Fruit fly (Drosophila melanogaster) whole organism, pupa: ENCODE measurements around the gene Burs.

Experiments used
- CG12605 ChIP-seq: fragments of 200-800 bp; sonication (Bioruptor generic); IDR thresholded peaks from 2 replicates; pipeline ENCODE4 v1.3.6; 2022; ENCODE audit warnings: missing biosample characterization, missing genetic modification characterization
- CG14655 ChIP-seq: fragments of 200-800 bp; sonication (Bioruptor generic); optimal IDR thresholded peaks from 3 replicates; lab custom pipeline; 2017; ENCODE audit warnings: mild to moderate bottlenecking, missing biosample characterization, missing genetic modification reagents, missing genetic modification characterization
- CG17806 ChIP-seq: fragments of 200-800 bp; sonication (Bioruptor generic); optimal IDR thresholded peaks from 2 replicates; lab custom pipeline; 2018; ENCODE audit warnings: missing biosample characterization, mild to moderate bottlenecking, missing genetic modification characterization, moderate library complexity
- CG32121 ChIP-seq: fragments of 200-800 bp; sonication (Bioruptor generic); IDR thresholded peaks from 2 replicates; pipeline ENCODE4 v1.3.6; 2022; ENCODE audit warnings: missing biosample characterization, missing genetic modification characterization
- CG4496 ChIP-seq: fragments of 200-800 bp; sonication (Bioruptor generic); IDR thresholded peaks from 3 replicates; pipeline ENCODE4 v1.3.6; 2022; ENCODE audit warnings: missing biosample characterization, missing genetic modification characterization
- CG8159 ChIP-seq: fragments of 200-800 bp; sonication (Bioruptor generic); optimal IDR thresholded peaks from 3 replicates; lab custom pipeline; 2018; ENCODE audit warnings: missing biosample characterization, mild to moderate bottlenecking, missing genetic modification characterization, moderate library complexity
- CG9948 ChIP-seq: fragments of 200-800 bp; sonication (Bioruptor generic); optimal IDR thresholded peaks from 2 replicates; lab custom pipeline; 2018; ENCODE audit warnings: missing biosample characterization, mild to moderate bottlenecking, missing genetic modification characterization, moderate library complexity
- D1 ChIP-seq: fragments of 200-800 bp; sonication (Bioruptor generic); optimal IDR thresholded peaks from 2 replicates; lab custom pipeline; 2018; ENCODE audit warnings: missing biosample characterization, mild to moderate bottlenecking, missing genetic modification characterization, moderate library complexity
- EcR ChIP-seq: fragments of 200-800 bp; sonication (Bioruptor generic); optimal IDR thresholded peaks from 3 replicates; lab custom pipeline; 2019; ENCODE audit warnings: missing biosample characterization, missing genetic modification characterization, mild to moderate bottlenecking, moderate library complexity, missing genetic modification reagents
- Ets98B ChIP-seq: fragments of 200-800 bp; sonication (Bioruptor generic); IDR thresholded peaks from 2 replicates; pipeline ENCODE4 v1.3.6; 2022; ENCODE audit warnings: missing biosample characterization, missing genetic modification characterization
- Pif1A ChIP-seq: fragments of 200-800 bp; sonication (Bioruptor generic); optimal IDR thresholded peaks from 3 replicates; lab custom pipeline; 2016; ENCODE audit warnings: missing biosample characterization, missing genetic modification characterization
- Snoo ChIP-seq: fragments of 200-800 bp; sonication (Bioruptor generic); optimal IDR thresholded peaks from 3 replicates; lab custom pipeline; 2017; ENCODE audit warnings: missing biosample characterization, mild to moderate bottlenecking, missing genetic modification characterization, inconsistent platforms
- fd96Ca ChIP-seq: fragments of 200-800 bp; sonication (Bioruptor generic); IDR thresholded peaks from 3 replicates; pipeline ENCODE4 v1.3.6; 2022; ENCODE audit warnings: missing biosample characterization, missing genetic modification characterization
- rn ChIP-seq: fragments of 200-800 bp; sonication (Bioruptor generic); IDR thresholded peaks from 2 replicates; pipeline ENCODE4 v1.3.6; 2022; ENCODE audit warnings: missing biosample characterization, missing genetic modification characterization

DNA sequence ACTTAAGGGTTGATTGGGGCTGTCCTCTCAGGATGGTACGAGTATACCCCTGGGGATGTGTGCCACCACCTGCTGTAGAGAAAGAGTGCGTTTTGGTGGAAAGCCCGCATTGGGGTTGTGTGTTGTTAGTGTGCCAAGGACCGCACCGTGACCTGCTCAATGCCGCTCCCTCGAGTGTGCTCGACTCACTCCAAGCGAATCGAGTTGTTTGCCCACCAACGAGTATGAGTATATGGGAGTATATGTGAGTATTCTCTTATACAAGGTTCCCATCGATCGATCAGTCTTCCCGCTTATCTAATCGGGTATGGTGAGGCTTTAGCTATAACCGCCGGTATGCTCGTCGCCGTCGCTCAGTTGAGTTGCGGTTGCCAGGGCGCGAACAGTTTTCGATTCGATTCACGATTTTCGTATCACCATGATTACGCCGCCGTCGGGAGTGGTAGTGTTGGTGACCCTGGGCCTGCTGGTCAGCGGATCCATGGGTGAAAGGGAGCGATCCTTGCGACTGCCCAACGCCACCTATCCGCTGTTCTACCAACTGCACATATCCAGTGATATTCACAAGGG lies 29.5 kb upstream of the Burs start, which contains the start of gene CG5849:
- TF ChIP-seq CG4496 (GFP tag; lab: Robert Waterston, UW) (no peak), rn (GFP tag; lab: Robert Waterston, UW) (no peak), CG12605 (GFP tag; lab: Robert Waterston, UW) (no peak), Pif1A (no peak), CG9948 (tag; lab: Kevin White, UChicago) (no peak), Ets98B (GFP tag; lab: Robert Waterston, UW) (no peak), Snoo (tag; lab: Kevin White, UChicago) (no peak), fd96Ca (GFP tag; lab: Robert Waterston, UW) (no peak), CG17806 (tag; lab: Kevin White, UChicago) (no peak), CG8159 (no peak), CG32121 (GFP tag; lab: Robert Waterston, UW) (no peak), CG14655 (GFP tag; lab: Kevin White, UChicago) (no peak), D1 (tag; lab: Kevin White, UChicago) (no peak), EcR (GFP tag; lab: Kevin White, UChicago) (no peak)
